Worm (Caenorhabditis elegans): Measurements from ENCODE around the gene grd-6.
A peak's percentile ranks its signal among the peaks of the same experiment; 100 is the strongest.

grd-6 gene

DNA sequence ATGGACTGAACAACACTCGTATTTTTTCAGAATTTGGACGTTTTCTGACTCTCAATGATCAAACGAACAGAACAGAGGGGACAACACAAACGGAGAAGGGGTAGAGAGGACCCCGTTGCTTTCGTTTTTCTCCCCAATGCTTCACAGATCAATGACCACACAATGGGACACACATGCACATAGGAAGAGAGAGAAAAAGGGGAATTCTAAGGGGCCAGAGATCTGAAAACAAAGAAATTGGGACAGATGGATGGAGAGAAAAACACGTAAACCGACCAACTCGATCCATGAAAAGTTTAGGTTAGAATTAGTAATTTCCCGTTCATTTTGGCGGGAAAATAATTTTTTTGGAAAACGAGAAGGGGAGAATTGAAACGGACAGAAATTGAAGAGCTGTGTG lies 48.8 kb downstream of the grd-6 start:
- TF ChIP-seq lin-32 (GFP tag; optimal IDR thresholded peaks at IDR 0.05) (no peak), mab-5 (tag; optimal IDR thresholded peaks at IDR 0.05) (no peak), lsy-2 (tag; optimal IDR thresholded peaks at IDR 0.05) (no peak)

- no peak for TF ChIP-seq cnd-1 (tag; optimal IDR thresholded peaks at IDR 0.05)
- no peak for TF ChIP-seq blmp-1 (tag; optimal IDR thresholded peaks at IDR 0.05)
- TF ChIP-seq unc-39 (tag; optimal IDR thresholded peaks at IDR 0.05): no peak
- TF ChIP-seq mep-1 (tag; optimal IDR thresholded peaks at IDR 0.05): no peak
- TF ChIP-seq ceh-83 (GFP tag; optimal IDR thresholded peaks at IDR 0.05): no peak
- TF ChIP-seq unc-120 (tag; optimal IDR thresholded peaks at IDR 0.05; ENCODE audit: poor library complexity, severe bottlenecking): no peak
- TF ChIP-seq tbx-8 (GFP tag; optimal IDR thresholded peaks at IDR 0.05): no peak
- no peak for TF ChIP-seq drap-1 (GFP tag; optimal IDR thresholded peaks at IDR 0.05)
- no peak for TF ChIP-seq pha-4 (tag; optimal IDR thresholded peaks at IDR 0.05)
- no peak for TF ChIP-seq nhr-76 (tag; optimal IDR thresholded peaks at IDR 0.05)
- TF ChIP-seq flh-1 (GFP tag; optimal IDR thresholded peaks at IDR 0.05): no peak
- TF ChIP-seq sem-2 (GFP tag; optimal IDR thresholded peaks at IDR 0.05): no peak
Observed at ce11 chrV:9271835-9272234, 50.2 kb downstream of the grd-6 start.

DNA sequence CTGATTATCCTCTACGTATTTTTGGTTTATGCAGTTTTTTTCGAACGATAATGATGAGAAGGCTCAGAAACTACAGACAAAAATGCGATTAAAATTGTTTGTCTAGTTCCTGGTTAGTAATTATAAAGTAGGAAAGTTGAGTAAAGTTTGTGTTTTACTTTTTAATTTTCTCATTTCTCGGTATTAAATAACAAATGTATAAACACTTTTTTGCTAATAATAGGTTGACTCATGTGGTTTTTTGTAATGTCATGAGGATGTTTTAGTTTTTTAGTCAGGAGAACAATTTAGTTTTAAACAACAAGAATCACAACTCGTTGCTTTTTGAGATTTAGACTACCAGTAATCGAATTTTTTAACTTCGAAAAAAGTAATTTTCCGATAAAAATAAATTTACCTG lies 51.0 kb downstream of the grd-6 start:
- no peak for TF ChIP-seq hlh-1 (tag; optimal IDR thresholded peaks at IDR 0.05)
- no peak for TF ChIP-seq tbx-8 (GFP tag; optimal IDR thresholded peaks at IDR 0.05)
- no peak for TF ChIP-seq nhr-237 (tag; optimal IDR thresholded peaks at IDR 0.05)
- TF ChIP-seq lin-32 (GFP tag; optimal IDR thresholded peaks at IDR 0.05): no peak
- TF ChIP-seq mab-5 (tag; optimal IDR thresholded peaks at IDR 0.05): no peak
- no peak for TF ChIP-seq elt-3 (tag; optimal IDR thresholded peaks at IDR 0.05)
- TF ChIP-seq elt-1 (tag; optimal IDR thresholded peaks at IDR 0.05; ENCODE audit: borderline replicate concordance, insufficient read depth): no peak
- no peak for TF ChIP-seq zip-8 (tag; optimal IDR thresholded peaks at IDR 0.05)
- no peak for TF ChIP-seq drap-1 (GFP tag; optimal IDR thresholded peaks at IDR 0.05)
- no peak for TF ChIP-seq sem-2 (GFP tag; optimal IDR thresholded peaks at IDR 0.05)
- no peak for TF ChIP-seq M03D4.4 (tag; optimal IDR thresholded peaks at IDR 0.05)
- TF ChIP-seq unc-62 (GFP tag; optimal IDR thresholded peaks at IDR 0.05): no peak
- TF ChIP-seq ceh-83 (GFP tag; optimal IDR thresholded peaks at IDR 0.05): no peak
- TF ChIP-seq nhr-12 (tag; optimal IDR thresholded peaks at IDR 0.05): no peak
- TF ChIP-seq mep-1 (tag; optimal IDR thresholded peaks at IDR 0.05): no peak
- no peak for TF ChIP-seq ces-1 (GFP tag; optimal IDR thresholded peaks at IDR 0.05)
- TF ChIP-seq blmp-1 (tag; optimal IDR thresholded peaks at IDR 0.05): no peak

DNA sequence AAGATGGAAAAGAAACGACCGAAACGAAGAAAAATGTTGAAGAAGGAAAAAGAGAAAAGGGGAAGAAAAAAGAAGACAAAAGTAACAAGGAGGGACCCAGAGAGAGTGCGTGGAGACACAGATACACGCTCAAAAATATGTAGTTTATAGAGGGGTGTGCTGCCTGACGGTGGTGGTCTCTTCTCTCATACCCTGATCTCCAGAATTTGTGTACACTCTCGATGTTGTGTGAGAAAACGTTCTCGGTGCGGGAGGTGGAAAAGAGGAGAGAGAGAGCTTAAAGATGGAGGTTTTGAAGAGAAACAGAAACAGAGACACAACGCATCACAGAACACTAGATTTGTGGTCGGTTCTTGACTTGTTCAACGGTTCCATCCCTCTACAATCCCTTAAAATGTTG lies 51.9 kb downstream of the grd-6 start:
- peak; percentile 67 for TF ChIP-seq hlh-1 (tag; optimal IDR thresholded peaks at IDR 0.05)
- TF ChIP-seq ham-2 (GFP tag; optimal IDR thresholded peaks at IDR 0.05): no peak
- peak; percentile 42 for TF ChIP-seq unc-62 (GFP tag; optimal IDR thresholded peaks at IDR 0.05)
- TF ChIP-seq M03D4.4 (tag; optimal IDR thresholded peaks at IDR 0.05): peak; percentile 40
- peak; percentile 7 for TF ChIP-seq lsy-2 (tag; optimal IDR thresholded peaks at IDR 0.05)
- TF ChIP-seq pha-4 (tag; optimal IDR thresholded peaks at IDR 0.05): peak; percentile 10
- peak; percentile 44 for TF ChIP-seq nhr-237 (tag; optimal IDR thresholded peaks at IDR 0.05)
- TF ChIP-seq unc-39 (tag; optimal IDR thresholded peaks at IDR 0.05): no peak
- TF ChIP-seq sptf-1 (tag; optimal IDR thresholded peaks at IDR 0.05): peak; percentile 65
- TF ChIP-seq elt-3 (tag; optimal IDR thresholded peaks at IDR 0.05): no peak
- peak; percentile 49 for TF ChIP-seq unc-120 (tag; optimal IDR thresholded peaks at IDR 0.05; ENCODE audit: poor library complexity, severe bottlenecking)
- TF ChIP-seq mep-1 (tag; optimal IDR thresholded peaks at IDR 0.05): peak; percentile 52
- TF ChIP-seq ces-1 (GFP tag; optimal IDR thresholded peaks at IDR 0.05): peak; percentile 47
- TF ChIP-seq mls-2 (tag; optimal IDR thresholded peaks at IDR 0.05): peak; percentile 72
- TF ChIP-seq nhr-2 (tag; optimal IDR thresholded peaks at IDR 0.05): no peak
- peak; percentile 17 for TF ChIP-seq ceh-83 (GFP tag; optimal IDR thresholded peaks at IDR 0.05)

All from whole organism, mixed stage, embryonic.